Worm (Caenorhabditis elegans) whole organism, L1 larva: ENCODE results near the gene ptr-20.

Source experiments
- aha-1 ChIP-seq: fragments of 150-350 bp; optimal IDR thresholded peaks from 2 replicates; lab custom pipeline; 2014; ENCODE audit warnings: missing biosample characterization, missing genetic modification characterization
- aly-2 ChIP-seq: fragments of 150-350 bp; optimal IDR thresholded peaks from 2 replicates; lab custom pipeline; 2014; ENCODE audit warnings: missing biosample characterization, missing genetic modification characterization
- ceh-82 ChIP-seq, 3 experiments: fragments of 150-350 bp in 1 of 3; sonication (generic microtip) in 2 of 3; optimal IDR thresholded peaks; 2 replicates each; lab custom pipeline; 2014 to 2017; ENCODE audit warnings: missing biosample characterization in 3 of 3, missing genetic modification characterization in 3 of 3
- ceh-88 ChIP-seq: fragments of 200-800 bp; sonication (Bioruptor generic); IDR thresholded peaks from 2 replicates; pipeline ENCODE4 v1.3.6; 2022; ENCODE audit warnings: missing genetic modification characterization, missing compliant biosample characterization
- fkh-8 ChIP-seq: sonication (generic microtip); optimal IDR thresholded peaks from 2 replicates; lab custom pipeline; 2016; ENCODE audit warnings: mild to moderate bottlenecking, missing genetic modification characterization, missing compliant biosample characterization
- nhr-12 ChIP-seq: sonication (generic microtip); optimal IDR thresholded peaks from 2 replicates; lab custom pipeline; 2017; ENCODE audit warnings: missing biosample characterization, missing genetic modification characterization
- skn-1 ChIP-seq: fragments of 150-350 bp; optimal IDR thresholded peaks from 2 replicates; lab custom pipeline; 2014; ENCODE audit warnings: missing biosample characterization, missing genetic modification characterization

ce11 chrII:15109844-15110243, 48.1 kb upstream of the ptr-20 start, which contains the start of gene Y53F4B.39:
- TF ChIP-seq nhr-12: no peak
- no peak for TF ChIP-seq fkh-8 (tag; lab: Kevin White, UChicago)
- TF ChIP-seq ceh-82 (tag; optimal IDR thresholded peaks at IDR 0.05; lab: Kevin White, UChicago): no peak
- no peak for TF ChIP-seq skn-1 (tag; lab: Kevin White, UChicago)
- TF ChIP-seq ceh-88 (GFP tag; lab: Robert Waterston, UW): no peak
- TF ChIP-seq aha-1 (tag; lab: Kevin White, UChicago): no peak
- no peak for TF ChIP-seq aly-2 (tag; lab: Kevin White, UChicago)
